Worm (Caenorhabditis elegans) whole organism, L1 larva: ENCODE measurements around the gene cest-32.

Source experiments
- C16A3.4 ChIP-seq: fragments of 150-350 bp; optimal IDR thresholded peaks from 2 replicates; lab custom pipeline; 2014; ENCODE audit warnings: missing biosample characterization, missing genetic modification characterization
- C34B4.2 ChIP-seq: sonication (generic microtip); optimal IDR thresholded peaks from 2 replicates; lab custom pipeline; 2017; ENCODE audit warnings: mild to moderate bottlenecking, missing genetic modification characterization, missing compliant biosample characterization
- Y116A8C.19 ChIP-seq: sonication (generic microtip); optimal IDR thresholded peaks from 2 replicates; lab custom pipeline; 2016; ENCODE audit warnings: missing compliant biosample characterization, missing genetic modification characterization, borderline replicate concordance
- alr-1 ChIP-seq: fragments of 200-800 bp; sonication (Bioruptor generic); optimal IDR thresholded peaks from 2 replicates; lab custom pipeline; 2018; ENCODE audit warnings: borderline replicate concordance, mild to moderate bottlenecking, missing genetic modification characterization, missing compliant biosample characterization
- aly-2 ChIP-seq: fragments of 150-350 bp; optimal IDR thresholded peaks from 2 replicates; lab custom pipeline; 2014; ENCODE audit warnings: missing biosample characterization, missing genetic modification characterization
- ama-1 ChIP-seq: fragments of 150-350 bp; optimal IDR thresholded peaks from 2 replicates; lab custom pipeline; 2014
- ceh-63 ChIP-seq: fragments of 200-800 bp; sonication (Bioruptor generic); optimal IDR thresholded peaks from 2 replicates; lab custom pipeline; 2018; ENCODE audit warnings: mild to moderate bottlenecking, missing genetic modification characterization, missing compliant biosample characterization
- ceh-8 ChIP-seq: fragments of 200-800 bp; sonication (Bioruptor generic); optimal IDR thresholded peaks from 2 replicates; lab custom pipeline; 2018; ENCODE audit warnings: mild to moderate bottlenecking, missing genetic modification characterization, moderate library complexity, missing compliant biosample characterization
- ceh-82 ChIP-seq, 3 experiments: fragments of 150-350 bp in 1 of 3; sonication (generic microtip) in 2 of 3; optimal IDR thresholded peaks; 2 replicates each; lab custom pipeline; 2014 to 2017; ENCODE audit warnings: missing biosample characterization in 3 of 3, missing genetic modification characterization in 3 of 3
- ces-1 ChIP-seq: fragments of 150-350 bp; optimal IDR thresholded peaks from 2 replicates; lab custom pipeline; 2014; ENCODE audit warnings: missing biosample characterization, missing genetic modification reagents, missing genetic modification characterization
- dpl-1 ChIP-seq, 3 experiments: fragments of 150-350 bp in 2 of 3; sonication (generic microtip) in 1 of 3; optimal IDR thresholded peaks; 2 replicates each; lab custom pipeline; 2014 to 2017; ENCODE audit warnings: missing biosample characterization in 3 of 3, missing genetic modification characterization in 3 of 3, missing genetic modification reagents in 3 of 3
- efl-1 ChIP-seq, 4 experiments: fragments of 150-350 bp; optimal IDR thresholded peaks in 3 of 4; peaks in 1 of 4; 1 replicate in 1 of 4; 2 replicates in 3 of 4; lab custom pipeline; 2014; ENCODE audit warnings: missing biosample characterization in 2 of 4, missing genetic modification characterization in 2 of 4, missing genetic modification reagents in 2 of 4
- elt-2 ChIP-seq: sonication (generic microtip); optimal IDR thresholded peaks from 2 replicates; lab custom pipeline; 2016; ENCODE audit warnings: missing genetic modification characterization, mild to moderate bottlenecking, inconsistent platforms, missing compliant biosample characterization, missing genetic modification reagents
- elt-3 ChIP-seq, 6 experiments: fragments of 150-350 bp in 1 of 6; sonication (generic microtip); optimal IDR thresholded peaks; 2 replicates each; lab custom pipeline; 2017 to 2018; ENCODE audit warnings: missing biosample characterization in 6 of 6, missing genetic modification characterization in 6 of 6, inconsistent platforms in 1 of 6
- fkh-10 ChIP-seq: sonication (generic microtip); optimal IDR thresholded peaks from 2 replicates; lab custom pipeline; 2017; ENCODE audit warnings: missing biosample characterization, missing genetic modification reagents, missing genetic modification characterization
- fkh-4 ChIP-seq: sonication (generic microtip); optimal IDR thresholded peaks from 2 replicates; lab custom pipeline; 2016; ENCODE audit warnings: missing compliant biosample characterization, missing genetic modification characterization, borderline replicate concordance
- fkh-8 ChIP-seq: sonication (generic microtip); optimal IDR thresholded peaks from 2 replicates; lab custom pipeline; 2016; ENCODE audit warnings: mild to moderate bottlenecking, missing genetic modification characterization, missing compliant biosample characterization
- grh-1 ChIP-seq: fragments of 200-800 bp; sonication (Bioruptor generic); IDR thresholded peaks from 2 replicates; pipeline ENCODE4 v1.3.6; 2022; ENCODE audit warnings: missing genetic modification reagents, missing genetic modification characterization, missing compliant biosample characterization
- irx-1 ChIP-seq: sonication (generic microtip); optimal IDR thresholded peaks from 2 replicates; lab custom pipeline; 2016; ENCODE audit warnings: missing genetic modification characterization, missing compliant biosample characterization
- jun-1 ChIP-seq: fragments of 150-350 bp; optimal IDR thresholded peaks from 2 replicates; lab custom pipeline; 2014; ENCODE audit warnings: missing biosample characterization, missing genetic modification reagents, missing genetic modification characterization
- lin-13 ChIP-seq: fragments of 150-350 bp; optimal IDR thresholded peaks from 2 replicates; lab custom pipeline; 2014; ENCODE audit warnings: missing biosample characterization, missing genetic modification reagents, missing genetic modification characterization
- lin-14 ChIP-seq: fragments of 200-800 bp; sonication (Bioruptor generic); optimal IDR thresholded peaks from 2 replicates; lab custom pipeline; 2018; ENCODE audit warnings: mild to moderate bottlenecking, missing genetic modification characterization, moderate library complexity, missing compliant biosample characterization
- lin-15B ChIP-seq: fragments of 150-350 bp; sonication (generic microtip); optimal IDR thresholded peaks from 3 replicates; lab custom pipeline; 2014; ENCODE audit warnings: missing biosample characterization, missing genetic modification characterization
- lin-35 ChIP-seq, 2 experiments: fragments of 150-350 bp; optimal IDR thresholded peaks; 2 replicates each; lab custom pipeline; 2014; ENCODE audit warnings: missing biosample characterization in 2 of 2, missing genetic modification characterization in 2 of 2, missing genetic modification reagents in 2 of 2
- lin-39 ChIP-seq: fragments of 150-350 bp; optimal IDR thresholded peaks from 2 replicates; lab custom pipeline; 2014; ENCODE audit warnings: missing biosample characterization, missing genetic modification reagents, missing genetic modification characterization
- lsy-2 ChIP-seq, 2 experiments: fragments of 150-350 bp; optimal IDR thresholded peaks; 2 replicates each; lab custom pipeline; 2014; ENCODE audit warnings: missing biosample characterization in 2 of 2, missing genetic modification characterization in 2 of 2
- mdl-1 ChIP-seq, 2 experiments: fragments of 150-350 bp; optimal IDR thresholded peaks; 2 replicates each; lab custom pipeline; 2014 to 2017; ENCODE audit warnings: missing biosample characterization in 2 of 2, missing genetic modification characterization in 2 of 2, inconsistent platforms in 1 of 2
- nhr-11 ChIP-seq: fragments of 150-350 bp; optimal IDR thresholded peaks from 2 replicates; lab custom pipeline; 2014; ENCODE audit warnings: missing biosample characterization, missing genetic modification characterization
- nhr-19 ChIP-seq: fragments of 200-800 bp; sonication (Bioruptor generic); conservative IDR thresholded peaks from 2 replicates; pipeline ENCODE4 v1.3.6; 2022; ENCODE audit warnings: missing genetic modification characterization, missing compliant biosample characterization
- nhr-20 ChIP-seq: sonication (generic microtip); optimal IDR thresholded peaks from 2 replicates; lab custom pipeline; 2016; ENCODE audit warnings: mild to moderate bottlenecking, missing genetic modification characterization, missing compliant biosample characterization
- nhr-237 ChIP-seq: fragments of 150-350 bp; optimal IDR thresholded peaks from 2 replicates; lab custom pipeline; 2014; ENCODE audit warnings: missing biosample characterization, missing genetic modification characterization
- nhr-28 ChIP-seq: fragments of 150-350 bp; optimal IDR thresholded peaks from 2 replicates; lab custom pipeline; 2014; ENCODE audit warnings: missing biosample characterization, missing genetic modification characterization
- nhr-47 ChIP-seq: sonication (generic microtip); optimal IDR thresholded peaks from 2 replicates; lab custom pipeline; 2016; ENCODE audit warnings: mild to moderate bottlenecking, missing genetic modification characterization, moderate library complexity, missing compliant biosample characterization
- nhr-71 ChIP-seq: sonication (generic microtip); optimal IDR thresholded peaks from 2 replicates; lab custom pipeline; 2016; ENCODE audit warnings: mild to moderate bottlenecking, missing genetic modification characterization, moderate library complexity, missing compliant biosample characterization
- nhr-76 ChIP-seq: sonication (generic microtip); optimal IDR thresholded peaks from 2 replicates; lab custom pipeline; 2017; ENCODE audit warnings: missing biosample characterization, missing genetic modification characterization
- nhr-77 ChIP-seq: fragments of 150-350 bp; optimal IDR thresholded peaks from 2 replicates; lab custom pipeline; 2014; ENCODE audit warnings: missing biosample characterization, missing genetic modification characterization
- nhr-84 ChIP-seq: sonication (generic microtip); optimal IDR thresholded peaks from 2 replicates; lab custom pipeline; 2017; ENCODE audit warnings: missing biosample characterization, missing genetic modification characterization
- nhr-90 ChIP-seq: sonication (generic microtip); optimal IDR thresholded peaks from 2 replicates; lab custom pipeline; 2016; ENCODE audit warnings: mild to moderate bottlenecking, missing genetic modification characterization, missing compliant biosample characterization; ENCODE audit not compliant: poor library complexity
- pag-3 ChIP-seq: sonication (generic microtip); optimal IDR thresholded peaks from 2 replicates; lab custom pipeline; 2017; ENCODE audit warnings: missing genetic modification characterization, mild to moderate bottlenecking, missing compliant biosample characterization, antibody characterized with exemption, borderline replicate concordance; ENCODE audit not compliant: insufficient read depth
- pax-3 ChIP-seq: fragments of 200-800 bp; sonication (Bioruptor generic); optimal IDR thresholded peaks from 2 replicates; lab custom pipeline; 2018; ENCODE audit warnings: mild to moderate bottlenecking, missing genetic modification characterization, moderate library complexity, missing compliant biosample characterization
- pqm-1 ChIP-seq: sonication (generic microtip); optimal IDR thresholded peaks from 3 replicates; lab custom pipeline; 2017; ENCODE audit warnings: missing biosample characterization, missing genetic modification characterization
- rnt-1 ChIP-seq: sonication (generic microtip); optimal IDR thresholded peaks from 2 replicates; lab custom pipeline; 2016; ENCODE audit warnings: mild to moderate bottlenecking, missing genetic modification characterization, moderate library complexity, missing compliant biosample characterization
- skn-1 ChIP-seq: fragments of 150-350 bp; optimal IDR thresholded peaks from 2 replicates; lab custom pipeline; 2014; ENCODE audit warnings: missing biosample characterization, missing genetic modification characterization
- snu-23 ChIP-seq: sonication (generic microtip); optimal IDR thresholded peaks from 2 replicates; lab custom pipeline; 2016; ENCODE audit warnings: missing genetic modification characterization, missing compliant biosample characterization
- swsn-7 ChIP-seq: sonication (generic microtip); optimal IDR thresholded peaks from 2 replicates; lab custom pipeline; 2016; ENCODE audit warnings: missing genetic modification characterization, missing compliant biosample characterization
- tbx-2 ChIP-seq: sonication (generic microtip); optimal IDR thresholded peaks from 2 replicates; lab custom pipeline; 2016; ENCODE audit warnings: missing genetic modification characterization, missing compliant biosample characterization
- unc-130 ChIP-seq: fragments of 150-350 bp; optimal IDR thresholded peaks from 2 replicates; lab custom pipeline; 2017; ENCODE audit warnings: missing biosample characterization, missing genetic modification characterization, inconsistent platforms
- unc-98 ChIP-seq: fragments of 200-800 bp; sonication (Bioruptor generic); IDR thresholded peaks from 2 replicates; pipeline ENCODE4 v1.3.6; 2022; ENCODE audit warnings: missing genetic modification characterization, missing compliant biosample characterization
- vab-15 ChIP-seq: sonication (generic microtip); optimal IDR thresholded peaks from 2 replicates; lab custom pipeline; 2017; ENCODE audit warnings: missing genotype, mild to moderate bottlenecking, missing genetic modification characterization, missing compliant biosample characterization
- xbp-1 ChIP-seq: sonication (generic microtip); optimal IDR thresholded peaks from 2 replicates; lab custom pipeline; 2016; ENCODE audit warnings: missing genetic modification characterization, missing compliant biosample characterization
- ztf-4 ChIP-seq: fragments of 150-350 bp; optimal IDR thresholded peaks from 2 replicates; lab custom pipeline; 2014; ENCODE audit warnings: missing biosample characterization, missing genetic modification characterization

Gene cest-32

ce11 chrV:5269024-5269535, 35.4 kb upstream of the cest-32 start, which contains the start of gene penr-1:
Gene penr-1 (plus strand): TSS chrV:5269485.
- TF ChIP-seq fkh-4 (tag; lab: Kevin White, UChicago) (no peak), nhr-19 (GFP tag; lab: Robert Waterston, UW) (peak; percentile 57), fkh-8 (tag; lab: Kevin White, UChicago) (peak; percentile 18), efl-1 (optimal IDR thresholded peaks at IDR 0.05; lab: Kevin White, UChicago) (peak; percentile 95 to 96), efl-1 (GFP tag; optimal IDR thresholded peaks at IDR 0.05 in 1 of 2; lab: Kevin White, UChicago) (peak; percentile 94 to 99), vab-15 (tag; lab: Kevin White, UChicago) (peak; percentile 51), xbp-1 (tag; lab: Kevin White, UChicago) (peak; percentile 55), alr-1 (no peak), elt-2 (tag; lab: Kevin White, UChicago) (peak; percentile 3), C16A3.4 (peak; percentile 67), lin-14 (GFP tag; lab: Kevin White, UChicago) (peak; percentile 59), nhr-20 (tag; lab: Kevin White, UChicago) (peak; percentile 67), nhr-77 (tag; lab: Kevin White, UChicago) (peak; percentile 42), ztf-4 (no peak), ces-1 (GFP tag; lab: Kevin White, UChicago) (no peak), unc-130 (tag; lab: Kevin White, UChicago) (peak; percentile 69), pax-3 (no peak), grh-1 (peak; percentile 33; the same call in 1 of the 2 replicates), jun-1 (tag; lab: Kevin White, UChicago) (peak; percentile 23), C34B4.2 (no peak), nhr-237 (tag; lab: Kevin White, UChicago) (peak; percentile 6), lsy-2 (tag; optimal IDR thresholded peaks at IDR 0.05; lab: Kevin White, UChicago) (peak; percentile 51 to 74), lin-35 (GFP tag; optimal IDR thresholded peaks at IDR 0.05; lab: Kevin White, UChicago) (peak; percentile 96 to 98), dpl-1 (GFP tag; optimal IDR thresholded peaks at IDR 0.05; lab: Kevin White, UChicago) (peak; percentile 88 to 94 (median 92)), mdl-1 (tag; optimal IDR thresholded peaks at IDR 0.05; lab: Kevin White, UChicago) (peak in 1 of 2 experiments; percentile 29), nhr-84 (tag; lab: Kevin White, UChicago) (no peak), fkh-10 (GFP tag; lab: Kevin White, UChicago) (peak; percentile 6), ama-1 (lab: Kevin White, UChicago) (no peak), nhr-47 (tag; lab: Kevin White, UChicago) (peak; percentile 71), nhr-11 (tag; lab: Kevin White, UChicago) (no peak), pqm-1 (tag; lab: Kevin White, UChicago) (no peak), aly-2 (peak; percentile 20), lin-39 (tag; lab: Kevin White, UChicago) (peak; percentile 20), lin-15B (tag; lab: Kevin White, UChicago) (peak; percentile 31), ceh-82 (tag; optimal IDR thresholded peaks at IDR 0.05; lab: Kevin White, UChicago) (peak in 1 of 3 experiments; percentile 42), skn-1 (tag; lab: Kevin White, UChicago) (peak; percentile 38), ceh-63 (no peak), elt-3 (tag; optimal IDR thresholded peaks at IDR 0.05; lab: Kevin White, UChicago) (peak in 2 of 6 experiments; percentile 2 to 43), lin-13 (GFP tag; lab: Kevin White, UChicago) (peak; percentile 37), nhr-90 (peak; percentile 34), rnt-1 (tag; lab: Kevin White, UChicago) (peak; percentile 61), unc-98 (GFP tag; lab: Robert Waterston, UW) (no peak), tbx-2 (tag; lab: Kevin White, UChicago) (peak; percentile 59), pag-3 (no peak), irx-1 (tag; lab: Kevin White, UChicago) (peak; percentile 16), nhr-76 (no peak), nhr-28 (tag; lab: Kevin White, UChicago) (no peak), Y116A8C.19 (tag; lab: Kevin White, UChicago) (no peak), nhr-71 (tag; lab: Kevin White, UChicago) (peak; percentile 75), swsn-7 (tag; lab: Kevin White, UChicago) (peak; percentile 47), snu-23 (peak; percentile 71), ceh-8 (GFP tag; lab: Kevin White, UChicago) (no peak)
